Fruit fly (Drosophila melanogaster) whole organism, embryonic: ENCODE data around the gene UQCR-C1.

Experiments
- Atf-2 ChIP-seq: fragments of 200-800 bp; sonication (Bioruptor generic); optimal IDR thresholded peaks from 2 replicates; lab custom pipeline; 2016; ENCODE audit warnings: missing biosample characterization, missing genetic modification characterization
- CG10654 ChIP-seq: fragments of 200-800 bp; sonication (Bioruptor generic); optimal IDR thresholded peaks from 2 replicates; lab custom pipeline; 2016; ENCODE audit warnings: missing biosample characterization, missing genetic modification characterization
- CG10959 ChIP-seq: fragments of 200-800 bp; sonication (Bioruptor generic); IDR thresholded peaks from 2 replicates; pipeline ENCODE4 v1.3.6; 2022; ENCODE audit warnings: missing biosample characterization, missing genetic modification characterization
- CG10979 ChIP-seq: fragments of 200-800 bp; sonication (Bioruptor generic); optimal IDR thresholded peaks from 2 replicates; lab custom pipeline; 2018; ENCODE audit warnings: missing biosample characterization, mild to moderate bottlenecking, missing genetic modification characterization, moderate library complexity
- CG11560 ChIP-seq: fragments of 200-800 bp; sonication (Bioruptor generic); IDR thresholded peaks from 3 replicates; pipeline ENCODE4 v1.3.6; 2022; ENCODE audit warnings: missing biosample characterization, missing genetic modification characterization
- CG12299 ChIP-seq: fragments of 200-800 bp; sonication (Bioruptor generic); optimal IDR thresholded peaks from 2 replicates; lab custom pipeline; 2018; ENCODE audit warnings: missing biosample characterization, mild to moderate bottlenecking, missing genetic modification characterization
- CG12769 ChIP-seq: fragments of 200-800 bp; sonication (Bioruptor generic); optimal IDR thresholded peaks from 2 replicates; lab custom pipeline; 2019; ENCODE audit warnings: missing biosample characterization, mild to moderate bottlenecking, missing genetic modification characterization, moderate library complexity
- CG15479 ChIP-seq: fragments of 200-800 bp; sonication (Bioruptor generic); optimal IDR thresholded peaks from 3 replicates; lab custom pipeline; 2019; ENCODE audit warnings: missing biosample characterization, mild to moderate bottlenecking, missing genetic modification characterization, moderate library complexity
- CG15696 ChIP-seq: fragments of 200-800 bp; sonication (Bioruptor generic); optimal IDR thresholded peaks from 2 replicates; lab custom pipeline; 2019; ENCODE audit warnings: missing biosample characterization, mild to moderate bottlenecking, missing genetic modification characterization, moderate library complexity
- CG1603 ChIP-seq: fragments of 200-800 bp; sonication (Bioruptor generic); optimal IDR thresholded peaks from 2 replicates; lab custom pipeline; 2019; ENCODE audit warnings: missing biosample characterization, mild to moderate bottlenecking, missing genetic modification characterization, moderate library complexity
- CG18011 ChIP-seq: fragments of 200-800 bp; sonication (Bioruptor generic); optimal IDR thresholded peaks from 2 replicates; lab custom pipeline; 2017; ENCODE audit warnings: missing biosample characterization, missing genetic modification characterization, mild to moderate bottlenecking, moderate library complexity, missing genotype
- CG2116 ChIP-seq: fragments of 200-800 bp; sonication (Bioruptor generic); optimal IDR thresholded peaks from 3 replicates; lab custom pipeline; 2018; ENCODE audit warnings: missing biosample characterization, mild to moderate bottlenecking, missing genetic modification characterization
- CG2199 ChIP-seq: fragments of 200-800 bp; sonication (Bioruptor generic); IDR thresholded peaks from 3 replicates; pipeline ENCODE4 v1.3.6; 2022; ENCODE audit warnings: missing biosample characterization, missing genetic modification characterization
- CG2875 ChIP-seq: fragments of 200-800 bp; sonication (Bioruptor generic); optimal IDR thresholded peaks from 2 replicates; lab custom pipeline; 2017; ENCODE audit warnings: missing biosample characterization, mild to moderate bottlenecking, missing genetic modification characterization, missing genetic modification reagents
- CG32772 ChIP-seq: fragments of 200-800 bp; sonication (Bioruptor generic); IDR thresholded peaks from 2 replicates; pipeline ENCODE4 v1.3.6; 2022; ENCODE audit warnings: missing biosample characterization, missing genetic modification characterization
- CG3281 ChIP-seq: fragments of 200-800 bp; sonication (Bioruptor generic); optimal IDR thresholded peaks from 3 replicates; lab custom pipeline; 2017; ENCODE audit warnings: missing biosample characterization, mild to moderate bottlenecking, missing genetic modification characterization
- CG3838 ChIP-seq: fragments of 200-800 bp; sonication (Bioruptor generic); optimal IDR thresholded peaks from 3 replicates; lab custom pipeline; 2016; ENCODE audit warnings: missing biosample characterization, missing genetic modification characterization
- CG4854 ChIP-seq: fragments of 200-800 bp; sonication (Bioruptor generic); optimal IDR thresholded peaks from 2 replicates; lab custom pipeline; 2016; ENCODE audit warnings: missing biosample characterization, missing genetic modification characterization, inconsistent platforms
- CG6689 ChIP-seq: fragments of 200-800 bp; sonication (Bioruptor generic); IDR thresholded peaks from 2 replicates; pipeline ENCODE4 v1.3.6; 2022; ENCODE audit warnings: missing biosample characterization, missing genetic modification characterization
- CG7556 ChIP-seq: fragments of 200-800 bp; sonication (Bioruptor generic); optimal IDR thresholded peaks from 2 replicates; lab custom pipeline; 2017; ENCODE audit warnings: missing biosample characterization, mild to moderate bottlenecking, missing genetic modification characterization
- CG7745 ChIP-seq: fragments of 200-800 bp; sonication (Bioruptor generic); optimal IDR thresholded peaks from 2 replicates; lab custom pipeline; 2018; ENCODE audit warnings: missing biosample characterization, mild to moderate bottlenecking, missing genetic modification characterization, moderate library complexity
- CG8924 ChIP-seq: fragments of 200-800 bp; optimal IDR thresholded peaks from 3 replicates; lab custom pipeline; 2019; ENCODE audit warnings: missing biosample characterization, mild to moderate bottlenecking, missing genetic modification characterization, moderate library complexity
- CG9437 ChIP-seq: fragments of 200-800 bp; sonication (Bioruptor generic); optimal IDR thresholded peaks from 2 replicates; lab custom pipeline; 2018; ENCODE audit warnings: missing biosample characterization, mild to moderate bottlenecking, missing genetic modification characterization
- CG9609 ChIP-seq: fragments of 200-800 bp; sonication (Bioruptor generic); optimal IDR thresholded peaks from 3 replicates; lab custom pipeline; 2016; ENCODE audit warnings: missing biosample characterization, missing genetic modification characterization
- CG9817 ChIP-seq: fragments of 200-800 bp; sonication (Bioruptor generic); optimal IDR thresholded peaks from 2 replicates; lab custom pipeline; 2018; ENCODE audit warnings: missing biosample characterization, mild to moderate bottlenecking, missing genetic modification characterization, moderate library complexity
- CG9932 ChIP-seq: fragments of 200-800 bp; sonication (Bioruptor generic); IDR thresholded peaks from 2 replicates; pipeline ENCODE4 v1.3.6; 2022; ENCODE audit warnings: missing biosample characterization, missing genetic modification characterization
- E2f2 ChIP-seq: fragments of 200-800 bp; sonication (Bioruptor generic); IDR thresholded peaks from 2 replicates; pipeline ENCODE4 v1.3.6; 2022; ENCODE audit warnings: missing biosample characterization, missing genetic modification characterization
- HLHmδ ChIP-seq: fragments of 200-800 bp; sonication (Bioruptor generic); optimal IDR thresholded peaks from 2 replicates; lab custom pipeline; 2018; ENCODE audit warnings: missing biosample characterization, mild to moderate bottlenecking, missing genetic modification characterization, moderate library complexity
- Hand ChIP-seq: fragments of 200-800 bp; sonication (Bioruptor generic); optimal IDR thresholded peaks from 2 replicates; lab custom pipeline; 2017; ENCODE audit warnings: mild to moderate bottlenecking, missing biosample characterization, missing genetic modification reagents, missing genetic modification characterization
- Hr51 ChIP-seq, 2 experiments: fragments of 200-800 bp; sonication (Bioruptor generic); optimal IDR thresholded peaks; 2 replicates in 1 of 2; 3 replicates in 1 of 2; lab custom pipeline; 2016 to 2018; ENCODE audit warnings: missing biosample characterization in 2 of 2, missing genetic modification characterization in 2 of 2, mild to moderate bottlenecking in 1 of 2, moderate library complexity in 1 of 2
- Nf-YC ChIP-seq: fragments of 200-800 bp; optimal IDR thresholded peaks from 3 replicates; lab custom pipeline; 2019; ENCODE audit warnings: missing biosample characterization, mild to moderate bottlenecking, missing genetic modification characterization, moderate library complexity
- Sry-δ ChIP-seq: fragments of 200-800 bp; sonication (Bioruptor generic); optimal IDR thresholded peaks from 2 replicates; lab custom pipeline; 2016; ENCODE audit warnings: missing biosample characterization, missing genetic modification characterization
- ara ChIP-seq: fragments of 200-800 bp; sonication (Bioruptor generic); IDR thresholded peaks from 2 replicates; pipeline ENCODE4 v1.3.6; 2022; ENCODE audit warnings: missing biosample characterization, missing genetic modification characterization
- dan ChIP-seq: fragments of 200-800 bp; sonication (Bioruptor generic); IDR thresholded peaks from 2 replicates; pipeline ENCODE4 v1.3.6; 2022; ENCODE audit warnings: missing biosample characterization, missing genetic modification characterization
- eve ChIP-seq, 2 experiments: fragments of >200 bp; optimal IDR thresholded peaks; 2 replicates each; lab custom pipeline; 2017; ENCODE audit warnings: missing biosample characterization in 2 of 2, missing genetic modification characterization in 2 of 2
- fd96Cb ChIP-seq: fragments of 200-800 bp; sonication (Bioruptor generic); optimal IDR thresholded peaks from 2 replicates; lab custom pipeline; 2018; ENCODE audit warnings: missing biosample characterization, mild to moderate bottlenecking, missing genetic modification characterization, moderate library complexity
- gcm2 ChIP-seq: fragments of 200-800 bp; sonication (Bioruptor generic); optimal IDR thresholded peaks from 2 replicates; lab custom pipeline; 2016; ENCODE audit warnings: missing biosample characterization, missing genetic modification characterization
- hbn ChIP-seq: fragments of 200-800 bp; sonication (Bioruptor generic); IDR thresholded peaks from 2 replicates; pipeline ENCODE4 v1.3.6; 2022; ENCODE audit warnings: missing biosample characterization, missing genetic modification characterization; ENCODE audit not compliant: partially characterized antibody
- ind ChIP-seq: fragments of 200-800 bp; sonication (Bioruptor generic); optimal IDR thresholded peaks from 3 replicates; lab custom pipeline; 2016; ENCODE audit warnings: missing biosample characterization, missing genetic modification characterization
- insv ChIP-seq, 2 experiments: fragments of 200-800 bp; sonication (Bioruptor generic); optimal IDR thresholded peaks; 3 replicates each; lab custom pipeline; 2016 to 2018; ENCODE audit warnings: missing biosample characterization in 2 of 2, missing genetic modification characterization in 2 of 2
- oc ChIP-seq: fragments of 200-800 bp; sonication (Bioruptor generic); optimal IDR thresholded peaks from 2 replicates; lab custom pipeline; 2018; ENCODE audit warnings: missing biosample characterization, mild to moderate bottlenecking, missing genetic modification characterization, moderate library complexity
- pum ChIP-seq: fragments of 200-800 bp; sonication (Bioruptor generic); optimal IDR thresholded peaks from 2 replicates; lab custom pipeline; 2016; ENCODE audit warnings: missing biosample characterization, missing genetic modification characterization
- pzg ChIP-seq: fragments of 200-800 bp; sonication (Bioruptor generic); optimal IDR thresholded peaks from 3 replicates; lab custom pipeline; 2018; ENCODE audit warnings: missing biosample characterization, mild to moderate bottlenecking, missing genetic modification characterization, moderate library complexity
- sim ChIP-seq: fragments of 200-800 bp; sonication (Bioruptor generic); IDR thresholded peaks from 2 replicates; pipeline ENCODE4 v1.3.6; 2022; ENCODE audit warnings: missing biosample characterization, missing genetic modification characterization
- sima ChIP-seq: fragments of 200-800 bp; sonication (Bioruptor generic); optimal IDR thresholded peaks from 2 replicates; lab custom pipeline; 2016; ENCODE audit warnings: missing biosample characterization, missing genetic modification characterization
- so ChIP-seq: fragments of 200-800 bp; sonication (Bioruptor generic); IDR thresholded peaks from 3 replicates; pipeline ENCODE4 v1.3.6; 2022; ENCODE audit warnings: missing biosample characterization, missing genetic modification characterization
- sr ChIP-seq: fragments of 200-800 bp; sonication (Bioruptor generic); IDR thresholded peaks from 3 replicates; pipeline ENCODE4 v1.3.6; 2022; ENCODE audit warnings: missing biosample characterization, missing genetic modification characterization
- tin ChIP-seq: fragments of 200-800 bp; sonication (Bioruptor generic); optimal IDR thresholded peaks from 3 replicates; lab custom pipeline; 2016; ENCODE audit warnings: missing biosample characterization, missing genetic modification characterization
- yki ChIP-seq: fragments of >200 bp; optimal IDR thresholded peaks from 3 replicates; lab custom pipeline; 2018
- zen ChIP-seq: fragments of 200-800 bp; sonication (Bioruptor generic); optimal IDR thresholded peaks from 3 replicates; lab custom pipeline; 2018; ENCODE audit warnings: missing biosample characterization, mild to moderate bottlenecking, missing genetic modification characterization, moderate library complexity
- zf30C ChIP-seq: fragments of 200-800 bp; sonication (Bioruptor generic); optimal IDR thresholded peaks from 3 replicates; lab custom pipeline; 2018; ENCODE audit warnings: missing biosample characterization, mild to moderate bottlenecking, missing genetic modification characterization

Gene UQCR-C1

DNA sequence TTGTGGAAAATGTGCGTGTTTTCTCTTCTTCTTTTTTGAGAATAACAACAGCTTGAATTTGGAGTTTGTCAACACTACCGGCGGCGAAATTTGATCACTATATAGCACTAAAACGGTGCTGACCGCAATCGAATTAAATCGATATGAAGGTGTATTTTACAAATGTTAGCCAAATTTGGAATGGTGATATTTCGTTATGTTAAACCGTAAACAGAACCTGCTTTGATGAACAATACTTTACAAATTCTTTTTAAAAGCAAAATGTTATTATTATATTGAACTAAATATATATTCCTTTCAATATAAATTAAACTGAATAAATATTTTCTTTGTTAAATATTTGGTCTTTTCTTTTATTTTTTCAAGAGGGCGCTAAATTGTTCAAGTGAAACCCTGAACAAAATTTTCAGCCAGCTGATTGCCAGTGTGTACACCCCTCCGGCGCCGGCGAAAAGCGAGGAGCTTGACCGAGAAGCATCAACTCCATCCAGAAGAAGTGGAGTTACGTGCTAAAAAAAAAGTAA is 4.0 kb upstream of the UQCR-C1 start, which contains the start of the genes Rrp6, CG33331 and CG33332 (continued):
- TF ChIP-seq gcm2 (no peak), ind (GFP tag; lab: Kevin White, UChicago) (peak; percentile 83), fd96Cb (tag; lab: Kevin White, UChicago) (peak; percentile 18), hbn (GFP tag; lab: Robert Waterston, UW) (peak; percentile 48), CG2199 (GFP tag; lab: Robert Waterston, UW) (no peak), Sry-δ (GFP tag; lab: Kevin White, UChicago) (peak; percentile 50), E2f2 (GFP tag; lab: Robert Waterston, UW) (peak; percentile 69), zf30C (GFP tag; lab: Kevin White, UChicago) (no peak), CG15696 (tag; lab: Kevin White, UChicago) (peak; percentile 63), Nf-YC (tag; lab: Kevin White, UChicago) (peak; percentile 72), CG18011 (GFP tag; lab: Kevin White, UChicago) (peak; percentile 58), CG12299 (tag; lab: Kevin White, UChicago) (peak; percentile 58), CG8924 (tag; lab: Kevin White, UChicago) (no peak), pum (GFP tag; lab: Kevin White, UChicago) (peak; percentile 46), CG1603 (tag; lab: Kevin White, UChicago) (peak; percentile 69), yki (lab: Kevin White, UChicago) (no peak), CG6689 (GFP tag; lab: Robert Waterston, UW) (peak; percentile 77), CG15479 (GFP tag; lab: Kevin White, UChicago) (no peak), dan (GFP tag; lab: Robert Waterston, UW) (no peak), CG7556 (GFP tag; lab: Kevin White, UChicago) (peak; percentile 68), CG3281 (GFP tag; lab: Kevin White, UChicago) (peak; percentile 87), CG11560 (tag; lab: Robert Waterston, UW) (no peak; the same call in 2 of the 3 replicates), CG32772 (GFP tag; lab: Robert Waterston, UW) (peak; percentile 47), sima (GFP tag; lab: Kevin White, UChicago) (no peak), CG3838 (peak; percentile 4), eve (GFP tag; optimal IDR thresholded peaks at IDR 0.05; lab: Kevin White, UChicago) (no peak), CG10654 (GFP tag; lab: Kevin White, UChicago) (peak; percentile 53), CG2116 (GFP tag; lab: Kevin White, UChicago) (peak; percentile 92), CG10959 (GFP tag; lab: Robert Waterston, UW) (no peak), insv (GFP tag; optimal IDR thresholded peaks at IDR 0.05; lab: Kevin White, UChicago) (peak in 1 of 2 experiments; percentile 28), CG2875 (GFP tag; lab: Kevin White, UChicago) (peak; percentile 5), Hr51 (GFP tag; optimal IDR thresholded peaks at IDR 0.05; lab: Kevin White, UChicago) (peak in 1 of 2 experiments; percentile 69), tin (peak; percentile 77), CG9932 (GFP tag; lab: Robert Waterston, UW) (peak; percentile 88), pzg (GFP tag; lab: Kevin White, UChicago) (peak; percentile 70), Atf-2 (GFP tag; lab: Kevin White, UChicago) (peak; percentile 35), CG9817 (tag; lab: Kevin White, UChicago) (peak; percentile 84), so (peak; percentile 69; the same call in 2 of the 3 replicates), Hand (GFP tag; lab: Kevin White, UChicago) (peak; percentile 37), CG10979 (peak; percentile 47), HLHmδ (GFP tag; lab: Kevin White, UChicago) (no peak), CG4854 (GFP tag; lab: Kevin White, UChicago) (peak; percentile 31), sim (GFP tag; lab: Robert Waterston, UW) (no peak), CG9609 (GFP tag; lab: Kevin White, UChicago) (peak; percentile 60), CG9437 (GFP tag; lab: Kevin White, UChicago) (peak; percentile 66), sr (GFP tag; lab: Robert Waterston, UW) (no peak), oc (tag; lab: Kevin White, UChicago) (no peak), CG12769 (no peak), CG7745 (tag; lab: Kevin White, UChicago) (no peak), zen (tag; lab: Kevin White, UChicago) (peak; percentile 35), ara (GFP tag; lab: Robert Waterston, UW) (peak; percentile 31; the same call in 1 of the 2 replicates)
